Fruit fly (Drosophila melanogaster): ENCODE results near the gene Nepl6.

Nepl6 gene

DNA sequence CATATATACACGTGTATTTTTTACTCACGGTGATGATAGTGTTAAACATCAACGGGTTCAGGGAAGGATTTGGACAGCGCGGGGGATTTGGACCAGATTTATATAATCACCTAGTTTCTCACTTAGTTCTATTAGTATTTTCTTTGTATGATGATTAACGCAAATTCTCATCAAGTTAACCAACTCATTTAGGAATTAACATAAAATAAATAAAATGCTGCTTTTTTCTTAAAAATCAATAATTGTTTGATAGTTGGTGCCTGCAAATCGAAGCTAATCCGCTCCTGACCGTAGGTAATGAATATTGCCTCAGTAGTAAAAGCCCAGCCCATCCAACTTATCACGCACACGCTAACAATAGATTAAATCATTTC is 33.5 kb downstream of the Nepl6 start (continued):
- peak; percentile 42 for TF ChIP-seq Atf-2 (GFP tag; optimal IDR thresholded peaks at IDR 0.05)
- TF ChIP-seq HLHmδ (GFP tag; optimal IDR thresholded peaks at IDR 0.05), result no peak
- TF ChIP-seq CG8765 (GFP tag; IDR thresholded peaks at IDR 0.05), result peak; percentile 55; the same call in 1 of the 2 replicates
- peak; percentile 51; the same call in 1 of the 2 replicates for TF ChIP-seq ham (GFP tag; IDR thresholded peaks at IDR 0.05)
- TF ChIP-seq CG7556 (GFP tag; optimal IDR thresholded peaks at IDR 0.05), result peak; percentile 77
- peak; percentile 55 for TF ChIP-seq CG12942 (GFP tag; optimal IDR thresholded peaks at IDR 0.05)
- TF ChIP-seq CG12155 (GFP tag; optimal IDR thresholded peaks at IDR 0.05), result peak; percentile 77
- no peak for TF ChIP-seq lbe (GFP tag; optimal IDR thresholded peaks at IDR 0.05)
- no peak for TF ChIP-seq CG7271 (tag; optimal IDR thresholded peaks at IDR 0.05)
- peak; percentile 67 for TF ChIP-seq CG31441 (GFP tag; IDR thresholded peaks at IDR 0.05)
- peak; percentile 87 for TF ChIP-seq CG12299 (tag; optimal IDR thresholded peaks at IDR 0.05)
- no peak for TF ChIP-seq gfzf (GFP tag; optimal IDR thresholded peaks at IDR 0.05)
- TF ChIP-seq Nf-YC (tag; optimal IDR thresholded peaks at IDR 0.05), result peak; percentile 76
- TF ChIP-seq Bteb2 (GFP tag; optimal IDR thresholded peaks at IDR 0.05), result peak; percentile 80
- TF ChIP-seq vfl (GFP tag; optimal IDR thresholded peaks at IDR 0.05), result peak; percentile 79
- peak; percentile 87 for TF ChIP-seq CG32532 (GFP tag; IDR thresholded peaks at IDR 0.05)
- peak; percentile 79; the same call in 2 of the 3 replicates for TF ChIP-seq jigr1 (GFP tag; IDR thresholded peaks at IDR 0.05)
- peak; percentile 14 for TF ChIP-seq CG31365 (tag; optimal IDR thresholded peaks at IDR 0.05)
- TF ChIP-seq p53 (GFP tag; optimal IDR thresholded peaks at IDR 0.05), result peak; percentile 38
- TF ChIP-seq BEAF-32 (GFP tag; optimal IDR thresholded peaks at IDR 0.05), result no peak
- peak; percentile 70; the same call in 2 of the 3 replicates for TF ChIP-seq CG14050 (GFP tag; IDR thresholded peaks at IDR 0.05)
- peak; percentile 84 for TF ChIP-seq danr (GFP tag; IDR thresholded peaks at IDR 0.05)
- TF ChIP-seq CG10979 (tag; optimal IDR thresholded peaks at IDR 0.05), result peak; percentile 74
- no peak for TF ChIP-seq nom (GFP tag; optimal IDR thresholded peaks at IDR 0.05)
- TF ChIP-seq Sox100B (GFP tag; optimal IDR thresholded peaks at IDR 0.05), result peak; percentile 79
- no peak for TF ChIP-seq Trl (optimal IDR thresholded peaks at IDR 0.05)
- peak; percentile 69 for TF ChIP-seq Trl (GFP tag; optimal IDR thresholded peaks at IDR 0.05)
- peak; percentile 55; the same call in 1 of the 2 replicates for TF ChIP-seq CG16779 (GFP tag; IDR thresholded peaks at IDR 0.05)
- peak; percentile 82 for TF ChIP-seq CG18619 (GFP tag; optimal IDR thresholded peaks at IDR 0.05)
- peak; percentile 73 for TF ChIP-seq cas (GFP tag; IDR thresholded peaks at IDR 0.05)
- TF ChIP-seq CG6765 (GFP tag; optimal IDR thresholded peaks at IDR 0.05), result peak; percentile 59
- peak; percentile 92 for TF ChIP-seq CG18599 (GFP tag; optimal IDR thresholded peaks at IDR 0.05)
- no peak for TF ChIP-seq CG6791 (GFP tag; IDR thresholded peaks at IDR 0.05; ENCODE audit: partially characterized antibody)
- TF ChIP-seq Stat92E (GFP tag; optimal IDR thresholded peaks at IDR 0.05), result no peak
- TF ChIP-seq zfh1 (GFP tag; IDR thresholded peaks at IDR 0.05), result 0 out of 3 replicates have a peak, but pooled peaks have one; percentile 47
- peak; percentile 66; the same call in 1 of the 2 replicates for TF ChIP-seq CG32767 (GFP tag; IDR thresholded peaks at IDR 0.05)
- TF ChIP-seq nmo (GFP tag; optimal IDR thresholded peaks at IDR 0.05), result peak; percentile 89
- TF ChIP-seq CG42726 (GFP tag; IDR thresholded peaks at IDR 0.05; ENCODE audit: partially characterized antibody), result no peak
- TF ChIP-seq CG33213 (GFP tag; optimal IDR thresholded peaks at IDR 0.05), result peak; percentile 61
- TF ChIP-seq phol (tag; optimal IDR thresholded peaks at IDR 0.05), result peak; percentile 79
- no peak for TF ChIP-seq CG33557 (GFP tag; optimal IDR thresholded peaks at IDR 0.05)
- TF ChIP-seq CG4707 (GFP tag; optimal IDR thresholded peaks at IDR 0.05), result no peak
- no peak for TF ChIP-seq Sry-β (GFP tag; optimal IDR thresholded peaks at IDR 0.05)
- peak; percentile 82 for TF ChIP-seq Mrtf (GFP tag; IDR thresholded peaks at IDR 0.05)
- TF ChIP-seq sr (GFP tag; IDR thresholded peaks at IDR 0.05), result no peak
- TF ChIP-seq dm (GFP tag; optimal IDR thresholded peaks at IDR 0.05), result peak; percentile 57
- peak; percentile 64 for TF ChIP-seq CG5180 (GFP tag; optimal IDR thresholded peaks at IDR 0.05)
- peak; percentile 77 for TF ChIP-seq Chrac-16 (GFP tag; optimal IDR thresholded peaks at IDR 0.05)
- peak; percentile 74 for TF ChIP-seq CG14667 (GFP tag; IDR thresholded peaks at IDR 0.05)
- TF ChIP-seq usp (GFP tag; optimal IDR thresholded peaks at IDR 0.05), result no peak
- TF ChIP-seq CG1602 (GFP tag; optimal IDR thresholded peaks at IDR 0.05), result peak; percentile 77

All from whole organism, embryonic.